Worm (Caenorhabditis elegans) whole organism, midembryonic: ENCODE measurements around the gene noca-2.

Experiments
- T22C8.4 ChIP-seq: fragments of 200-800 bp; sonication (Bioruptor generic); IDR thresholded peaks from 2 replicates; pipeline ENCODE4 v1.3.6; 2022; ENCODE audit warnings: missing genetic modification characterization, missing compliant biosample characterization
- med-1 ChIP-seq: sonication (generic microtip); optimal IDR thresholded peaks from 2 replicates; lab custom pipeline; 2017; ENCODE audit warnings: missing genetic modification characterization, mild to moderate bottlenecking, missing compliant biosample characterization, antibody characterized with exemption, missing genetic modification reagents; ENCODE audit not compliant: insufficient read depth
- tab-1 ChIP-seq: fragments of 200-800 bp; sonication (Bioruptor generic); IDR thresholded peaks from 2 replicates; pipeline ENCODE4 v1.3.6; 2022; ENCODE audit warnings: missing genetic modification characterization, missing compliant biosample characterization
- ztf-29 ChIP-seq: fragments of 200-800 bp; sonication (Bioruptor generic); IDR thresholded peaks from 2 replicates; pipeline ENCODE4 v1.3.6; 2022; ENCODE audit warnings: missing genetic modification reagents, missing genetic modification characterization, missing compliant biosample characterization

DNA sequence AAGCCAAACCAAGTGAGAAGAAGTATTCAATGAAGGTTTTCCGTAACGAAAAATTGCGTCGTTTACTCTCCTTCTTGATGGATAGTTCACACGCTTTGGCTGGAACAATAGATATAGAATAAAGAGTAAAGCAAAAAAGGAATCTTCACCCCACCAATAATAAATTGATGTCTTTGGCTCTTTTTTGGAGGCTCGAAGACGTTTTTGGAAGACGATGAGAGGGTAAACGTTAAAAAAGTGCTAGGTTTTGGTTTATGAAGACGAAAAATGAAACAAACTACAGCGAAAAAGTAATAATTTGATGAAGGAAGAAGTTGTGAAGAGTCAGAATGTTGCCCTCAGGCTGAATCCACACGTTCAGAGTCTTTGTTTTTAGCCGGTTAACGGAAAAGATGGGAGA is 44.9 kb upstream of the noca-2 start, which contains the start of gene sto-3:
- TF ChIP-seq med-1 (no peak), ztf-29 (GFP tag; lab: Robert Waterston, UW) (no peak), tab-1 (GFP tag; lab: Robert Waterston, UW) (no peak), T22C8.4 (no peak)
